Worm (Caenorhabditis elegans) whole organism, mixed stage, embryonic: ENCODE data around the gene vha-13.

Experiments
- M03D4.4 ChIP-seq: sonication (generic microtip); optimal IDR thresholded peaks from 2 replicates; lab custom pipeline; 2017; ENCODE audit warnings: mild to moderate bottlenecking, missing genetic modification characterization, missing compliant biosample characterization
- bed-3 ChIP-seq: fragments of 200-800 bp; sonication (Bioruptor generic); optimal IDR thresholded peaks from 3 replicates; lab custom pipeline; 2018; ENCODE audit warnings: mild to moderate bottlenecking, missing genetic modification characterization, moderate library complexity, missing compliant biosample characterization
- blmp-1 ChIP-seq: fragments of 150-350 bp; optimal IDR thresholded peaks from 2 replicates; lab custom pipeline; 2014; ENCODE audit warnings: missing biosample characterization, missing genetic modification characterization
- ceh-39 ChIP-seq: fragments of 150-350 bp; optimal IDR thresholded peaks from 2 replicates; lab custom pipeline; 2014; ENCODE audit warnings: missing biosample characterization, missing genetic modification characterization
- ceh-43 ChIP-seq: fragments of 200-800 bp; sonication (Bioruptor generic); optimal IDR thresholded peaks from 2 replicates; lab custom pipeline; 2018; ENCODE audit warnings: mild to moderate bottlenecking, missing genetic modification characterization, moderate library complexity, missing compliant biosample characterization
- ceh-83 ChIP-seq: fragments of 200-800 bp; sonication (Bioruptor generic); optimal IDR thresholded peaks from 2 replicates; lab custom pipeline; 2018; ENCODE audit warnings: mild to moderate bottlenecking, missing genetic modification characterization, missing compliant biosample characterization
- ces-1 ChIP-seq: fragments of 150-350 bp; optimal IDR thresholded peaks from 2 replicates; lab custom pipeline; 2014; ENCODE audit warnings: missing biosample characterization, missing genetic modification reagents, missing genetic modification characterization
- cnd-1 ChIP-seq: fragments of 200-800 bp; sonication (Bioruptor generic); optimal IDR thresholded peaks from 2 replicates; lab custom pipeline; 2018; ENCODE audit warnings: mild to moderate bottlenecking, missing genetic modification characterization, missing compliant biosample characterization
- drap-1 ChIP-seq: fragments of 200-800 bp; sonication (Bioruptor generic); optimal IDR thresholded peaks from 3 replicates; lab custom pipeline; 2018; ENCODE audit warnings: mild to moderate bottlenecking, missing genetic modification characterization, missing compliant biosample characterization
- elt-1 ChIP-seq: sonication (generic microtip); optimal IDR thresholded peaks from 2 replicates; lab custom pipeline; 2017; ENCODE audit warnings: missing genetic modification characterization, mild to moderate bottlenecking, missing compliant biosample characterization, antibody characterized with exemption, moderate library complexity, borderline replicate concordance; ENCODE audit not compliant: insufficient read depth
- elt-3 ChIP-seq: fragments of 150-350 bp; optimal IDR thresholded peaks from 2 replicates; lab custom pipeline; 2014; ENCODE audit warnings: missing biosample characterization, missing genetic modification characterization
- flh-1 ChIP-seq: fragments of 200-800 bp; sonication (Bioruptor generic); optimal IDR thresholded peaks from 2 replicates; lab custom pipeline; 2018; ENCODE audit warnings: mild to moderate bottlenecking, missing genetic modification characterization, moderate library complexity, missing compliant biosample characterization
- ham-2 ChIP-seq: fragments of 200-800 bp; sonication (Bioruptor generic); optimal IDR thresholded peaks from 2 replicates; lab custom pipeline; 2018; ENCODE audit warnings: mild to moderate bottlenecking, missing genetic modification characterization, missing compliant biosample characterization
- hlh-1 ChIP-seq: fragments of 150-350 bp; optimal IDR thresholded peaks from 2 replicates; lab custom pipeline; 2014; ENCODE audit warnings: missing biosample characterization, missing genetic modification reagents, missing genetic modification characterization
- lin-13 ChIP-seq: fragments of 150-350 bp; optimal IDR thresholded peaks from 2 replicates; lab custom pipeline; 2014; ENCODE audit warnings: missing biosample characterization, missing genetic modification characterization
- lin-32 ChIP-seq: fragments of 200-800 bp; sonication (Bioruptor generic); optimal IDR thresholded peaks from 2 replicates; lab custom pipeline; 2018; ENCODE audit warnings: mild to moderate bottlenecking, missing genetic modification characterization, missing compliant biosample characterization
- lsy-2 ChIP-seq: fragments of 150-350 bp; optimal IDR thresholded peaks from 2 replicates; lab custom pipeline; 2014; ENCODE audit warnings: missing biosample characterization, missing genetic modification characterization
- mab-5 ChIP-seq: fragments of 150-350 bp; optimal IDR thresholded peaks from 2 replicates; lab custom pipeline; 2014; ENCODE audit warnings: missing biosample characterization, missing genetic modification characterization
- mep-1 ChIP-seq: fragments of 150-350 bp; optimal IDR thresholded peaks from 2 replicates; lab custom pipeline; 2017; ENCODE audit warnings: missing biosample characterization, missing genetic modification reagents, missing genetic modification characterization, inconsistent platforms
- mls-2 ChIP-seq: sonication (generic microtip); optimal IDR thresholded peaks from 2 replicates; lab custom pipeline; 2016; ENCODE audit warnings: mild to moderate bottlenecking, missing genetic modification characterization, moderate library complexity, missing compliant biosample characterization
- nhr-12 ChIP-seq: fragments of 150-350 bp; optimal IDR thresholded peaks from 2 replicates; lab custom pipeline; 2014; ENCODE audit warnings: missing biosample characterization, missing genetic modification characterization
- nhr-2 ChIP-seq: fragments of 150-350 bp; optimal IDR thresholded peaks from 2 replicates; lab custom pipeline; 2014; ENCODE audit warnings: missing biosample characterization, missing genetic modification characterization
- nhr-237 ChIP-seq: fragments of 150-350 bp; optimal IDR thresholded peaks from 2 replicates; lab custom pipeline; 2014; ENCODE audit warnings: missing biosample characterization, missing genetic modification characterization
- nhr-28 ChIP-seq: fragments of 150-350 bp; optimal IDR thresholded peaks from 2 replicates; lab custom pipeline; 2014; ENCODE audit warnings: missing biosample characterization, missing genetic modification characterization
- nhr-76 ChIP-seq: sonication (generic microtip); optimal IDR thresholded peaks from 2 replicates; lab custom pipeline; 2017; ENCODE audit warnings: missing biosample characterization, missing genetic modification characterization
- pha-4 ChIP-seq: fragments of 150-350 bp; optimal IDR thresholded peaks from 2 replicates; lab custom pipeline; 2018; ENCODE audit warnings: missing biosample characterization, missing genetic modification reagents, missing genetic modification characterization
- sem-2 ChIP-seq: fragments of 200-800 bp; sonication (Bioruptor generic); optimal IDR thresholded peaks from 2 replicates; lab custom pipeline; 2018; ENCODE audit warnings: mild to moderate bottlenecking, missing genetic modification characterization, missing compliant biosample characterization
- snpc-4 ChIP-seq: fragments of 150-350 bp; optimal IDR thresholded peaks from 2 replicates; lab custom pipeline; 2014; ENCODE audit warnings: missing biosample characterization, missing genetic modification characterization
- sptf-1 ChIP-seq: sonication (generic microtip); optimal IDR thresholded peaks from 2 replicates; lab custom pipeline; 2017; ENCODE audit warnings: mild to moderate bottlenecking, missing genetic modification characterization, moderate library complexity, missing compliant biosample characterization
- tbx-8 ChIP-seq: fragments of 200-800 bp; sonication (Bioruptor generic); optimal IDR thresholded peaks from 2 replicates; lab custom pipeline; 2018; ENCODE audit warnings: mild to moderate bottlenecking, missing genetic modification characterization, moderate library complexity, missing compliant biosample characterization
- unc-120 ChIP-seq: sonication (generic microtip); optimal IDR thresholded peaks from 2 replicates; lab custom pipeline; 2017; ENCODE audit warnings: missing genetic modification characterization, missing compliant biosample characterization; ENCODE audit not compliant: poor library complexity, severe bottlenecking
- unc-39 ChIP-seq: fragments of 150-350 bp; optimal IDR thresholded peaks from 2 replicates; lab custom pipeline; 2014; ENCODE audit warnings: missing biosample characterization, missing genetic modification characterization
- unc-62 ChIP-seq: fragments of 150-350 bp; optimal IDR thresholded peaks from 2 replicates; lab custom pipeline; 2014; ENCODE audit warnings: missing biosample characterization, missing genetic modification reagents, missing genetic modification characterization
- zip-8 ChIP-seq: fragments of 150-350 bp; optimal IDR thresholded peaks from 2 replicates; lab custom pipeline; 2014; ENCODE audit warnings: missing biosample characterization, missing genetic modification characterization
- ztf-11 ChIP-seq: fragments of 150-350 bp; optimal IDR thresholded peaks from 2 replicates; lab custom pipeline; 2014; ENCODE audit warnings: missing biosample characterization, missing genetic modification characterization

Gene vha-13

DNA sequence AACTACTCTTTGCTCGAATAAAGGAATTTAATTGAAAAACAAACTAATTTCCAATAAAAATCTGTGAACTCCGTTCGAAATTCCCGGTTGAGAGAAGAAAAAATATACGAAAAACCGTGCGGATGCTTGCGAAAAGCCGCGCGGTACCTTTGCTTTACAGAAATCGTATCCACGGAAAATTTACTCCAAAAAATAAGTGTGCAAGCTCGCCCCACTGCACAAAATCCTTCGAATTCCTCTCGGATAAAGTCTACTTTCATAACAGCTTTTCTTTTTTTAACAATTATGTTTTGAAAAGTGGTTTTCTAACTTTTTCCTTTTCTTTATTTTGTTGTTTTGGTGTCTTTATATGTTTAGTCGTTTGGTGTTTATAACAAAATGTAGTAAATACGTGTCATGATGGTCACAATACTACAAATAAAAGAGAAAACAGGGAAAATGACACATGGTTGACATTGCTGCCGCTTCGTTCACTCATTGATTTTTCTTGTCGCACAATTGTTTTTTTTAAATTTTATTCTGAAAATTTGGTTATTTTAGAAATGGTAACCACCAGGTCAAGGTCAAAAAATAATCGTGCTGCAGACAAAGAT is 4.2 kb upstream of the vha-13 start, which contains the start of gene cept-2:
TSS of gene cept-2 (plus strand) at position 533 of the 593 bp plus-strand sequence.
- TF ChIP-seq ztf-11 (tag; lab: Kevin White, UChicago): no peak
- no peak for TF ChIP-seq ceh-83 (GFP tag; lab: Kevin White, UChicago)
- no peak for TF ChIP-seq nhr-76 (tag; lab: Kevin White, UChicago)
- TF ChIP-seq ham-2: no peak
- TF ChIP-seq mls-2 (tag; lab: Kevin White, UChicago): no peak
- TF ChIP-seq zip-8 (tag; lab: Kevin White, UChicago): no peak
- TF ChIP-seq ces-1 (GFP tag; lab: Kevin White, UChicago): no peak
- peak; percentile 56 for TF ChIP-seq sptf-1
- no peak for TF ChIP-seq flh-1 (GFP tag; lab: Kevin White, UChicago)
- TF ChIP-seq M03D4.4 (tag; lab: Kevin White, UChicago): no peak
- peak; percentile 84 for TF ChIP-seq lsy-2 (tag; lab: Kevin White, UChicago)
- TF ChIP-seq nhr-12 (tag; lab: Kevin White, UChicago): no peak
- peak; percentile 86 for TF ChIP-seq nhr-237 (tag; lab: Kevin White, UChicago)
- TF ChIP-seq nhr-2 (tag; lab: Kevin White, UChicago): peak; percentile 8
- TF ChIP-seq pha-4 (tag; lab: Kevin White, UChicago): peak; percentile 58
- TF ChIP-seq sem-2 (GFP tag; lab: Kevin White, UChicago): no peak
- no peak for TF ChIP-seq mab-5 (tag; lab: Kevin White, UChicago)
- no peak for TF ChIP-seq elt-1 (tag; lab: Kevin White, UChicago)
- TF ChIP-seq drap-1 (GFP tag; lab: Kevin White, UChicago): peak; percentile 49
- peak; percentile 12 for TF ChIP-seq ceh-39 (tag; lab: Kevin White, UChicago)
- no peak for TF ChIP-seq unc-120
- no peak for TF ChIP-seq bed-3 (GFP tag; lab: Kevin White, UChicago)
- TF ChIP-seq cnd-1 (tag; lab: Kevin White, UChicago): peak; percentile 2
- no peak for TF ChIP-seq snpc-4 (tag; lab: Kevin White, UChicago)
- TF ChIP-seq blmp-1 (tag; lab: Kevin White, UChicago): no peak
- TF ChIP-seq nhr-28 (tag; lab: Kevin White, UChicago): no peak
- TF ChIP-seq tbx-8: no peak
- TF ChIP-seq mep-1 (tag; lab: Kevin White, UChicago): peak; percentile 97
- no peak for TF ChIP-seq unc-39 (tag; lab: Kevin White, UChicago)
- peak; percentile 70 for TF ChIP-seq lin-13
- TF ChIP-seq hlh-1 (tag; lab: Kevin White, UChicago): peak; percentile 40
- no peak for TF ChIP-seq elt-3
- TF ChIP-seq lin-32: no peak
- TF ChIP-seq ceh-43 (GFP tag; lab: Kevin White, UChicago): no peak
- TF ChIP-seq unc-62 (GFP tag; lab: Kevin White, UChicago): peak; percentile 27

DNA sequence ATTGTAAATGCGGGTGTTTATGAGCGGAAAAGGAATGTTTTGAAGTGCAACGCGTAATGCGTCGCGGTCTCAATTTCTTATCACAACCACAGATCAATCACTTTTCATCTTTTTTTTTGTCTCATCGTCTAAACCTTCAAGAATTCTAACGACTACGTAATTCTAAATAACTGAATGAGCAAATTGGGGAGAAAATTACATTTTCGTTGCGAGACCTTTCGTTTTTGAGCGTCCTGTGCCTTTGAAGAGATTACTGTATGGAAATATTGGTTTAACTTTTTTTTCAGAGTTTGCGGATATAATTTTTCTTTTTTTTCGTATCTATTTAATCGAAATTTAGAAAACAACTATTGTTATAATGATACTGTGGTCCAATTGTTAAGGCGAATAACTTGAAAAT is 1.0 kb upstream of the vha-13 start:
- TF ChIP-seq unc-120: no peak
- no peak for TF ChIP-seq ceh-83 (GFP tag; lab: Kevin White, UChicago)
- no peak for TF ChIP-seq lin-13
- TF ChIP-seq unc-62 (GFP tag; lab: Kevin White, UChicago): no peak
- TF ChIP-seq bed-3 (GFP tag; lab: Kevin White, UChicago): no peak
- TF ChIP-seq sem-2 (GFP tag; lab: Kevin White, UChicago): no peak
- TF ChIP-seq drap-1 (GFP tag; lab: Kevin White, UChicago): no peak
- TF ChIP-seq tbx-8: no peak
- TF ChIP-seq lsy-2 (tag; lab: Kevin White, UChicago): no peak
- TF ChIP-seq nhr-12 (tag; lab: Kevin White, UChicago): no peak
- TF ChIP-seq zip-8 (tag; lab: Kevin White, UChicago): no peak
- TF ChIP-seq mep-1 (tag; lab: Kevin White, UChicago): no peak

DNA sequence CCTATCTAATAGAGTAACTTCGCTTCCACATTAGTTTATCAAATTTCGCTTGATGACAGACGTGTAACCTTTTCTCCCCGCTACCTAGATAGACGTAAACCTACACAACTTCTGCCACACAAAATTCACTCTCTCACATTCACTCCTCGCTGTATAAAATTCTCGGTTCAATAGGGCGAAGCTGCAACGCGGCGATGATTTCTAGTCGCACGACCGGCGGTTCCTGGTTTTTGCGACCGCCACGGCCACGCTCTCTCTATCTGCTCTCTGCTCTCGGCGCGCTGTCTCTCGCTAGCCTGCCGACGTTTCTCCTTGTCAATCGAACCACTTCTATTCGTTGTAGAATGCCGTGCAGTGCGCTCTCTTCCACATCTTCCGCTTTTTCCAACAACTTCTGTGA is 560 bp upstream of the vha-13 start:
- TF ChIP-seq hlh-1 (tag; lab: Kevin White, UChicago) (no peak), mls-2 (tag; lab: Kevin White, UChicago) (no peak), nhr-237 (tag; lab: Kevin White, UChicago) (peak; percentile 56), pha-4 (tag; lab: Kevin White, UChicago) (no peak), nhr-76 (tag; lab: Kevin White, UChicago) (no peak), zip-8 (tag; lab: Kevin White, UChicago) (no peak), nhr-28 (tag; lab: Kevin White, UChicago) (no peak), bed-3 (GFP tag; lab: Kevin White, UChicago) (no peak), unc-62 (GFP tag; lab: Kevin White, UChicago) (peak; percentile 9), elt-1 (tag; lab: Kevin White, UChicago) (no peak), ham-2 (peak; percentile 54), unc-39 (tag; lab: Kevin White, UChicago) (no peak), unc-120 (no peak), M03D4.4 (tag; lab: Kevin White, UChicago) (peak; percentile 2), mep-1 (tag; lab: Kevin White, UChicago) (peak; percentile 6), snpc-4 (tag; lab: Kevin White, UChicago) (no peak), nhr-2 (tag; lab: Kevin White, UChicago) (no peak), tbx-8 (no peak), lsy-2 (tag; lab: Kevin White, UChicago) (peak; percentile 31), lin-13 (no peak), sptf-1 (no peak), ceh-83 (GFP tag; lab: Kevin White, UChicago) (peak; percentile 32), ces-1 (GFP tag; lab: Kevin White, UChicago) (peak; percentile 9), drap-1 (GFP tag; lab: Kevin White, UChicago) (peak; percentile 58), cnd-1 (tag; lab: Kevin White, UChicago) (no peak), ceh-39 (tag; lab: Kevin White, UChicago) (no peak), nhr-12 (tag; lab: Kevin White, UChicago) (no peak), blmp-1 (tag; lab: Kevin White, UChicago) (no peak), ztf-11 (tag; lab: Kevin White, UChicago) (peak; percentile 12), ceh-43 (GFP tag; lab: Kevin White, UChicago) (no peak), elt-3 (no peak), sem-2 (GFP tag; lab: Kevin White, UChicago) (no peak), flh-1 (GFP tag; lab: Kevin White, UChicago) (no peak), lin-32 (no peak), mab-5 (tag; lab: Kevin White, UChicago) (no peak)
